Fruit fly (Drosophila melanogaster): ENCODE measurements around the gene CG42752.

DNA sequence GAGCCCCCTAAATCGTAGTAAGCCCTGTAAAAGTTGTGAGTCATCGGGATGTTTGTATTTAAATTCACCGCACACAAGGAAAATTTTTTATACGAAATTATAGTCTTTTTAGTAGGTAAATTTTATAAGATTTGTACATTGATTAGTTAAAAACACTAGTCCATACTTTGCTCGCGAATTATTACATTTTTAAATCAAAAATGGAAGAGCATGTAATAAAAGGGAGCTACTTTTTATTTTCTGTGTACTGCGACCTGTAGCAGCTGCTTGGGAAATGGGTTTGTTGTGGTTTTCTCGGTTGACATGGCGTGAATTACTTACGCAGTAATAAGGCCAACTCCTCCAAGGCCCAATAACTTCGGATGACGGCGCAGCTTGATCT lies 45.2 kb downstream of the CG42752 start:
- TF ChIP-seq pad (GFP tag; optimal IDR thresholded peaks at IDR 0.05) (no peak), tj (GFP tag; optimal IDR thresholded peaks at IDR 0.05) (peak; percentile 11), kay (GFP tag; ENCODE audit: borderline replicate concordance) (peak; percentile 83), CG1620 (GFP tag; optimal IDR thresholded peaks at IDR 0.05) (no peak), Crg-1 (GFP tag; optimal IDR thresholded peaks at IDR 0.05) (no peak), Mnt (GFP tag; optimal IDR thresholded peaks at IDR 0.05) (no peak), cnc (optimal IDR thresholded peaks at IDR 0.05) (no peak), ovo (GFP tag; optimal IDR thresholded peaks at IDR 0.05) (no peak), Hr96 (GFP tag; optimal IDR thresholded peaks at IDR 0.05) (no peak), CG7101 (tag; optimal IDR thresholded peaks at IDR 0.05) (no peak)
